Fruit fly (Drosophila melanogaster) whole organism, embryonic: ENCODE data around the gene Naam.

ENCODE experiments used
- C15 ChIP-seq: fragments of 200-800 bp; sonication (Bioruptor generic); IDR thresholded peaks from 3 replicates; pipeline ENCODE4 v1.3.6; 2022; ENCODE audit warnings: missing biosample characterization, missing genetic modification characterization
- CG10147 ChIP-seq: fragments of 200-800 bp; sonication (Bioruptor generic); optimal IDR thresholded peaks from 2 replicates; lab custom pipeline; 2019; ENCODE audit warnings: missing biosample characterization, mild to moderate bottlenecking, missing genetic modification characterization, moderate library complexity
- CG10267 ChIP-seq: fragments of 200-800 bp; sonication (Bioruptor generic); optimal IDR thresholded peaks from 2 replicates; lab custom pipeline; 2018; ENCODE audit warnings: missing biosample characterization, mild to moderate bottlenecking, missing genetic modification characterization, moderate library complexity
- CG10959 ChIP-seq: fragments of 200-800 bp; sonication (Bioruptor generic); IDR thresholded peaks from 2 replicates; pipeline ENCODE4 v1.3.6; 2022; ENCODE audit warnings: missing biosample characterization, missing genetic modification characterization
- CG11560 ChIP-seq: fragments of 200-800 bp; sonication (Bioruptor generic); IDR thresholded peaks from 3 replicates; pipeline ENCODE4 v1.3.6; 2022; ENCODE audit warnings: missing biosample characterization, missing genetic modification characterization
- CG11723 ChIP-seq: fragments of 200-800 bp; sonication (Bioruptor generic); optimal IDR thresholded peaks from 2 replicates; lab custom pipeline; 2017; ENCODE audit warnings: missing biosample characterization, mild to moderate bottlenecking, missing genetic modification characterization
- CG12219 ChIP-seq: fragments of 200-800 bp; sonication (Bioruptor generic); optimal IDR thresholded peaks from 3 replicates; lab custom pipeline; 2018; ENCODE audit warnings: missing biosample characterization, mild to moderate bottlenecking, missing genetic modification characterization
- CG12659 ChIP-seq: fragments of 200-800 bp; sonication (Bioruptor generic); optimal IDR thresholded peaks from 3 replicates; lab custom pipeline; 2017; ENCODE audit warnings: mild to moderate bottlenecking, missing biosample characterization, missing genetic modification reagents, missing genetic modification characterization
- CG2712 ChIP-seq: fragments of 200-800 bp; optimal IDR thresholded peaks from 3 replicates; lab custom pipeline; 2019; ENCODE audit warnings: missing biosample characterization, mild to moderate bottlenecking, missing genetic modification characterization, moderate library complexity
- CG31441 ChIP-seq: fragments of 200-800 bp; sonication (Bioruptor generic); IDR thresholded peaks from 2 replicates; pipeline ENCODE4 v1.3.6; 2022; ENCODE audit warnings: missing biosample characterization, missing genetic modification characterization
- CG3847 ChIP-seq: fragments of 200-800 bp; sonication (Bioruptor generic); IDR thresholded peaks from 2 replicates; pipeline ENCODE4 v1.3.6; 2022; ENCODE audit warnings: missing biosample characterization, missing genetic modification characterization
- CG4854 ChIP-seq: fragments of 200-800 bp; sonication (Bioruptor generic); optimal IDR thresholded peaks from 2 replicates; lab custom pipeline; 2016; ENCODE audit warnings: missing biosample characterization, missing genetic modification characterization, inconsistent platforms
- CG5245 ChIP-seq: fragments of 200-800 bp; sonication (Bioruptor generic); optimal IDR thresholded peaks from 3 replicates; lab custom pipeline; 2016; ENCODE audit warnings: missing biosample characterization, missing genetic modification characterization
- CG8281 ChIP-seq: fragments of 200-800 bp; sonication (Bioruptor generic); optimal IDR thresholded peaks from 2 replicates; lab custom pipeline; 2018; ENCODE audit warnings: missing biosample characterization, mild to moderate bottlenecking, missing genetic modification characterization, moderate library complexity
- CTCF ChIP-seq: fragments of 200-800 bp; sonication (Bioruptor generic); optimal IDR thresholded peaks from 2 replicates; lab custom pipeline; 2017; ENCODE audit warnings: missing biosample characterization, mild to moderate bottlenecking, missing genetic modification characterization, moderate library complexity
- Dbx ChIP-seq: fragments of 200-800 bp; sonication (Bioruptor generic); IDR thresholded peaks from 3 replicates; pipeline ENCODE4 v1.3.6; 2022; ENCODE audit warnings: missing biosample characterization, missing genetic modification characterization
- Deaf1 ChIP-seq: fragments of 200-800 bp; optimal IDR thresholded peaks from 3 replicates; lab custom pipeline; 2019; ENCODE audit warnings: missing biosample characterization, mild to moderate bottlenecking, missing genetic modification characterization, moderate library complexity
- Ets65A ChIP-seq: fragments of 200-800 bp; sonication (Bioruptor generic); peaks from one replicate; lab custom pipeline; 2016; ENCODE audit warnings: missing biosample characterization, missing genetic modification characterization
- Hsf ChIP-seq: fragments of 200-800 bp; sonication (Bioruptor generic); optimal IDR thresholded peaks from 3 replicates; lab custom pipeline; 2016; ENCODE audit warnings: missing biosample characterization, missing genetic modification characterization
- Med ChIP-seq: fragments of 200-800 bp; sonication (Bioruptor generic); peaks from one replicate; lab custom pipeline; 2016; ENCODE audit warnings: missing biosample characterization, missing genetic modification characterization, mild to moderate bottlenecking, inconsistent platforms, moderate library complexity
- Nf-YB ChIP-seq: fragments of 200-800 bp; sonication (Bioruptor generic); optimal IDR thresholded peaks from 3 replicates; lab custom pipeline; 2019; ENCODE audit warnings: missing biosample characterization, mild to moderate bottlenecking, missing genetic modification characterization, moderate library complexity
- Poxn ChIP-seq: fragments of 200-800 bp; sonication (Bioruptor generic); IDR thresholded peaks from 2 replicates; pipeline ENCODE4 v1.3.6; 2022; ENCODE audit warnings: missing biosample characterization, missing genetic modification characterization
- Usf ChIP-seq: fragments of 200-800 bp; sonication (Bioruptor generic); optimal IDR thresholded peaks from 2 replicates; lab custom pipeline; 2017; ENCODE audit warnings: missing genotype, missing biosample characterization, missing genetic modification characterization
- bigmax ChIP-seq: fragments of 200-800 bp; sonication (Bioruptor generic); optimal IDR thresholded peaks from 2 replicates; lab custom pipeline; 2018; ENCODE audit warnings: missing biosample characterization, mild to moderate bottlenecking, missing genetic modification characterization
- caup ChIP-seq: fragments of 200-800 bp; sonication (Bioruptor generic); optimal IDR thresholded peaks from 3 replicates; lab custom pipeline; 2017; ENCODE audit warnings: missing biosample characterization, mild to moderate bottlenecking, missing genetic modification characterization, moderate library complexity; ENCODE audit not compliant: severe bottlenecking
- exex ChIP-seq: fragments of 200-800 bp; sonication (Bioruptor generic); optimal IDR thresholded peaks from 4 replicates; lab custom pipeline; 2018; ENCODE audit warnings: missing biosample characterization, mild to moderate bottlenecking, missing genetic modification characterization, moderate library complexity
- gcm2 ChIP-seq: fragments of 200-800 bp; sonication (Bioruptor generic); optimal IDR thresholded peaks from 2 replicates; lab custom pipeline; 2016; ENCODE audit warnings: missing biosample characterization, missing genetic modification characterization
- gsb ChIP-seq: fragments of 200-800 bp; sonication (Bioruptor generic); IDR thresholded peaks from 2 replicates; pipeline ENCODE4 v1.3.6; 2022; ENCODE audit warnings: missing biosample characterization, missing genetic modification characterization
- hb ChIP-seq: fragments of 200-800 bp; sonication (Bioruptor generic); IDR thresholded peaks from 3 replicates; pipeline ENCODE4 v1.3.6; 2022; ENCODE audit warnings: missing biosample characterization, missing genetic modification characterization; ENCODE audit not compliant: partially characterized antibody
- jing ChIP-seq: fragments of 200-800 bp; sonication (Bioruptor generic); optimal IDR thresholded peaks from 2 replicates; lab custom pipeline; 2018; ENCODE audit warnings: missing biosample characterization, mild to moderate bottlenecking, missing genetic modification characterization
- kni ChIP-seq: fragments of 200-800 bp; sonication (Bioruptor generic); optimal IDR thresholded peaks from 3 replicates; lab custom pipeline; 2017; ENCODE audit warnings: mild to moderate bottlenecking, missing biosample characterization, missing genetic modification reagents, missing genetic modification characterization
- lmd ChIP-seq: fragments of 200-800 bp; sonication (Bioruptor generic); IDR thresholded peaks from 2 replicates; pipeline ENCODE4 v1.3.6; 2022; ENCODE audit warnings: missing biosample characterization, missing genetic modification characterization
- nerfin-2 ChIP-seq: fragments of 200-800 bp; sonication (Bioruptor generic); IDR thresholded peaks from 2 replicates; pipeline ENCODE4 v1.3.6; 2022; ENCODE audit warnings: missing biosample characterization, missing genetic modification characterization; ENCODE audit not compliant: partially characterized antibody
- onecut ChIP-seq: fragments of 200-800 bp; sonication (Bioruptor generic); IDR thresholded peaks from 2 replicates; pipeline ENCODE4 v1.3.6; 2022; ENCODE audit warnings: missing biosample characterization, missing genetic modification characterization
- otp ChIP-seq: fragments of 200-800 bp; sonication (Bioruptor generic); IDR thresholded peaks from 3 replicates; pipeline ENCODE4, ENCODE4 v1.3.6; 2022; ENCODE audit warnings: missing biosample characterization, missing genetic modification characterization
- peb ChIP-seq: fragments of 200-800 bp; sonication (Bioruptor generic); IDR thresholded peaks from 2 replicates; pipeline ENCODE4 v1.3.6; 2022; ENCODE audit warnings: missing biosample characterization, missing genetic modification characterization
- prd ChIP-seq, 3 experiments: fragments of >200 bp in 2 of 3; fragments of 200-800 bp in 1 of 3; sonication (Bioruptor generic) in 1 of 3; optimal IDR thresholded peaks in 2 of 3; IDR thresholded peaks in 1 of 3; 2 replicates in 2 of 3; 3 replicates in 1 of 3; pipeline versions ENCODE4 v1.3.6 to Lab custom; 2017 to 2022; ENCODE audit warnings: missing biosample characterization in 1 of 3, missing genetic modification characterization in 1 of 3
- pum ChIP-seq: fragments of 200-800 bp; sonication (Bioruptor generic); optimal IDR thresholded peaks from 2 replicates; lab custom pipeline; 2016; ENCODE audit warnings: missing biosample characterization, missing genetic modification characterization
- sima ChIP-seq: fragments of 200-800 bp; sonication (Bioruptor generic); optimal IDR thresholded peaks from 2 replicates; lab custom pipeline; 2016; ENCODE audit warnings: missing biosample characterization, missing genetic modification characterization
- tgo ChIP-seq: fragments of 200-800 bp; sonication (Bioruptor generic); IDR thresholded peaks from 3 replicates; pipeline ENCODE4 v1.3.6; 2022; ENCODE audit warnings: missing biosample characterization, missing genetic modification characterization
- ttk ChIP-seq: fragments of 200-800 bp; sonication (Bioruptor generic); IDR thresholded peaks from 2 replicates; pipeline ENCODE4 v2.1.2; 2022; ENCODE audit warnings: missing biosample characterization, missing genetic modification characterization
- vnd ChIP-seq: fragments of 200-800 bp; sonication (Bioruptor generic); IDR thresholded peaks from 3 replicates; pipeline ENCODE4 v1.3.6; 2022; ENCODE audit warnings: missing biosample characterization, missing genetic modification characterization; ENCODE audit not compliant: partially characterized antibody
- wdn ChIP-seq: fragments of 200-800 bp; sonication (Bioruptor generic); IDR thresholded peaks from 2 replicates; pipeline ENCODE4 v1.3.6; 2022; ENCODE audit warnings: missing biosample characterization, missing genetic modification characterization

Gene Naam

dm6 chr3R:19672905-19673304, 1.7 kb downstream of the Naam start (continued):
- TF ChIP-seq CG10959 (GFP tag; lab: Robert Waterston, UW): no peak
- peak; percentile 25 for TF ChIP-seq Med
- TF ChIP-seq Usf (GFP tag; lab: Kevin White, UChicago): no peak
- peak; percentile 3 for TF ChIP-seq Hsf (GFP tag; lab: Kevin White, UChicago)
- TF ChIP-seq CG31441 (GFP tag; lab: Robert Waterston, UW): no peak
- TF ChIP-seq lmd (GFP tag; lab: Robert Waterston, UW): peak; percentile 21; the same call in 1 of the 2 replicates
- no peak for TF ChIP-seq otp (GFP tag; lab: Robert Waterston, UW)
- no peak for TF ChIP-seq CG10147
- no peak for TF ChIP-seq gcm2 (GFP tag; lab: Kevin White, UChicago)
- TF ChIP-seq bigmax: no peak
- TF ChIP-seq CG4854 (GFP tag; lab: Kevin White, UChicago): no peak
- TF ChIP-seq CG11723: no peak
- no peak for TF ChIP-seq kni (GFP tag; lab: Kevin White, UChicago)
- no peak for TF ChIP-seq Nf-YB (GFP tag; lab: Kevin White, UChicago)
- no peak for TF ChIP-seq gsb
- TF ChIP-seq hb (GFP tag; lab: Robert Waterston, UW): no peak
- TF ChIP-seq Deaf1: no peak
- peak; percentile 53; the same call in 1 of the 3 replicates for TF ChIP-seq tgo

dm6 chr3R:19679832-19680231, 8.6 kb downstream of the Naam start:
- TF ChIP-seq vnd: no peak
- no peak for TF ChIP-seq Dbx (GFP tag; lab: Robert Waterston, UW)
- no peak for TF ChIP-seq wdn (GFP tag; lab: Robert Waterston, UW)
- no peak for TF ChIP-seq C15
- TF ChIP-seq peb (GFP tag; lab: Robert Waterston, UW): no peak
- peak; percentile 68 for TF ChIP-seq Ets65A (GFP tag; lab: Kevin White, UChicago)
- TF ChIP-seq CG10267 (tag; lab: Kevin White, UChicago): no peak
- peak; percentile 74 for TF ChIP-seq onecut (GFP tag; lab: Robert Waterston, UW)
- no peak for TF ChIP-seq CG2712 (tag; lab: Kevin White, UChicago)
- no peak for TF ChIP-seq CG12659 (GFP tag; lab: Kevin White, UChicago)
- no peak for TF ChIP-seq nerfin-2
- TF ChIP-seq CG3847: no peak
- no peak for TF ChIP-seq Poxn (GFP tag; lab: Robert Waterston, UW)
- TF ChIP-seq ttk (GFP tag; lab: Robert Waterston, UW): no peak
- TF ChIP-seq pum (GFP tag; lab: Kevin White, UChicago): no peak
- no peak for TF ChIP-seq caup (GFP tag; lab: Kevin White, UChicago)
- no peak for TF ChIP-seq jing (GFP tag; lab: Kevin White, UChicago)
- TF ChIP-seq CG12219 (GFP tag; lab: Kevin White, UChicago): no peak
- TF ChIP-seq CG11560 (tag; lab: Robert Waterston, UW): no peak
- no peak for TF ChIP-seq sima (GFP tag; lab: Kevin White, UChicago)
- TF ChIP-seq prd (optimal IDR thresholded peaks at IDR 0.05; lab: Kevin White, UChicago): no peak
- TF ChIP-seq prd (GFP tag; IDR thresholded peaks at IDR 0.05; lab: Robert Waterston, UW): no peak
- peak; percentile 76 for TF ChIP-seq CTCF (GFP tag; lab: Kevin White, UChicago)

dm6 chr3R:19682424-19682823, 11.2 kb downstream of the Naam start:
- peak; percentile 95 for TF ChIP-seq CG8281 (tag; lab: Kevin White, UChicago)
- no peak for TF ChIP-seq exex (tag; lab: Kevin White, UChicago)
- no peak for TF ChIP-seq prd (optimal IDR thresholded peaks at IDR 0.05; lab: Kevin White, UChicago)
- no peak for TF ChIP-seq prd (GFP tag; IDR thresholded peaks at IDR 0.05; lab: Robert Waterston, UW)
- no peak for TF ChIP-seq CG5245 (GFP tag; lab: Kevin White, UChicago)
